Fruit fly (Drosophila melanogaster) whole organism, prepupa: Measurements from ENCODE around the gene sphinx1.

Experiments
- CG11294 ChIP-seq: fragments of 200-800 bp; sonication (Bioruptor generic); IDR thresholded peaks from 2 replicates; pipeline ENCODE4 v1.3.6; 2022; ENCODE audit warnings: missing biosample characterization, missing genetic modification characterization
- CG16779 ChIP-seq: fragments of 200-800 bp; sonication (Bioruptor generic); optimal IDR thresholded peaks from 3 replicates; lab custom pipeline; 2017; ENCODE audit warnings: missing biosample characterization, mild to moderate bottlenecking, missing genetic modification characterization
- CG34406 ChIP-seq: fragments of 200-800 bp; sonication (Bioruptor generic); optimal IDR thresholded peaks from 3 replicates; lab custom pipeline; 2016; ENCODE audit warnings: missing biosample characterization, missing genetic modification characterization
- CG3919 ChIP-seq: fragments of 200-800 bp; sonication (Bioruptor generic); optimal IDR thresholded peaks from 3 replicates; lab custom pipeline; 2016; ENCODE audit warnings: missing biosample characterization, missing genetic modification characterization
- CG6808 ChIP-seq: fragments of 200-800 bp; sonication (Bioruptor generic); optimal IDR thresholded peaks from 3 replicates; lab custom pipeline; 2017; ENCODE audit warnings: missing biosample characterization, missing genetic modification characterization, mild to moderate bottlenecking, moderate library complexity, missing genetic modification reagents
- CG6854 ChIP-seq: fragments of 200-800 bp; sonication (Bioruptor generic); optimal IDR thresholded peaks from 2 replicates; lab custom pipeline; 2017; ENCODE audit warnings: missing biosample characterization, mild to moderate bottlenecking, missing genetic modification characterization
- CG7368 ChIP-seq: fragments of 200-800 bp; sonication (Bioruptor generic); optimal IDR thresholded peaks from 3 replicates; lab custom pipeline; 2016; ENCODE audit warnings: missing biosample characterization, missing genetic modification characterization
- Eip75B ChIP-seq: fragments of 200-800 bp; sonication (Bioruptor generic); optimal IDR thresholded peaks from 3 replicates; lab custom pipeline; 2016; ENCODE audit warnings: missing biosample characterization, missing genetic modification characterization
- Ets96B ChIP-seq: fragments of 200-800 bp; optimal IDR thresholded peaks from 2 replicates; lab custom pipeline; 2019; ENCODE audit warnings: missing biosample characterization, mild to moderate bottlenecking, missing genetic modification characterization, moderate library complexity
- Hr38 ChIP-seq: sonication (Bioruptor generic); optimal IDR thresholded peaks from 2 replicates; lab custom pipeline; 2016; ENCODE audit warnings: missing biosample characterization, missing genetic modification characterization
- Smox ChIP-seq: fragments of 200-800 bp; sonication (Bioruptor generic); optimal IDR thresholded peaks from 3 replicates; lab custom pipeline; 2016; ENCODE audit warnings: missing biosample characterization, missing genetic modification characterization
- Sox14 ChIP-seq: fragments of 200-800 bp; sonication (Bioruptor generic); optimal IDR thresholded peaks from 3 replicates; lab custom pipeline; 2016; ENCODE audit warnings: missing biosample characterization, missing genetic modification characterization

dm6 chr3L:7432265-7432664 lies 6.9 kb downstream of the sphinx1 start:
- TF ChIP-seq Hr38 (no peak), CG3919 (no peak), Ets96B (tag; lab: Kevin White, UChicago) (no peak), Sox14 (no peak), CG16779 (tag; lab: Kevin White, UChicago) (no peak), CG6854 (GFP tag; lab: Kevin White, UChicago) (no peak), CG11294 (no peak), CG34406 (GFP tag; lab: Kevin White, UChicago) (no peak), Smox (no peak), CG6808 (GFP tag; lab: Kevin White, UChicago) (no peak), CG7368 (GFP tag; lab: Kevin White, UChicago) (no peak), Eip75B (GFP tag; lab: Kevin White, UChicago) (no peak)
